Fruit fly (Drosophila melanogaster): ENCODE results near the gene CG14153.

DNA sequence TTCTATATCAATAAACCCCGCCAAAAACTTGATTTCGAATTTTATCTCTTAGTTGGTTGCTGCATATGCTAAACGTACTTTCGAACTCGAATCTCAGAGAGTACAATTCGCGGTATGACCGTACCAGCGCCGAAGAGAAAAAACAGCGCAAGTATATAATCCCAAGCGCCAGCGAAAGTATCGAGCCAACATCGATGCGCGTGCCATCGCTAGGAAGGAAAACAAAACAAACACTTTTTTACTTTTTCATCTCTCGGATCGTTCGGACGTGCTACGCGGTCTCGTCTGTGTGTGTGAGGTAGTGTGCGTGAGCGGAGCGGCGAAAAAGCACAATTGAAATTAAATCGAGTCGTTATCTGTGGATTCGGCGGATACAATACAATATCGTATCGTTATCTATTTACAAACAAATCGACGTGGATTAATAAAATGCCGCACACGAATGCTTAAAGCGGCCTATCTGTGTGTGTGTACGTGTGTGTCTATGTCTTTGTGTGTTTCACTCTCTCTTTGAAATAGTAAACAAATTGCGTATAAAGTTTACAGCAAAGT lies 21.3 kb downstream of the CG14153 start, which contains the start of gene simj:
- no peak for TF ChIP-seq h (optimal IDR thresholded peaks at IDR 0.05)
- no peak for TF ChIP-seq ttk (optimal IDR thresholded peaks at IDR 0.05)
- TF ChIP-seq Myc (optimal IDR thresholded peaks at IDR 0.05): no peak
- TF ChIP-seq psq (optimal IDR thresholded peaks at IDR 0.05): no peak
- TF ChIP-seq Sin3A (optimal IDR thresholded peaks at IDR 0.05): no peak
